Worm (Caenorhabditis elegans) whole organism, L2 larva: ENCODE measurements around the gene daz-1.

Experiments
- R02D3.7 ChIP-seq: fragments of 150-350 bp; optimal IDR thresholded peaks from 2 replicates; lab custom pipeline; 2014; ENCODE audit warnings: missing biosample characterization, missing genetic modification characterization
- gmeb-1 ChIP-seq: fragments of 150-350 bp; optimal IDR thresholded peaks from 2 replicates; lab custom pipeline; 2014; ENCODE audit warnings: missing biosample characterization, missing genetic modification characterization
- lin-11 ChIP-seq: fragments of 150-350 bp; sonication (generic microtip); optimal IDR thresholded peaks from 2 replicates; lab custom pipeline; 2014; ENCODE audit warnings: missing biosample characterization, missing genetic modification characterization, inconsistent platforms, mixed read lengths
- lin-39 ChIP-seq: fragments of 150-350 bp; optimal IDR thresholded peaks from 2 replicates; lab custom pipeline; 2014; ENCODE audit warnings: missing biosample characterization, missing genetic modification reagents, missing genetic modification characterization
- lsy-2 ChIP-seq, 2 experiments: fragments of 150-350 bp in 1 of 2; sonication (generic microtip) in 1 of 2; optimal IDR thresholded peaks; 2 replicates each; lab custom pipeline; 2014 to 2017; ENCODE audit warnings: missing biosample characterization in 2 of 2, missing genetic modification characterization in 2 of 2
- mdl-1 ChIP-seq, 2 experiments: fragments of 150-350 bp in 1 of 2; sonication (generic microtip) in 1 of 2; optimal IDR thresholded peaks; 2 replicates each; lab custom pipeline; 2017; ENCODE audit warnings: missing biosample characterization in 2 of 2, missing genetic modification characterization in 2 of 2
- nhr-11 ChIP-seq: fragments of 150-350 bp; optimal IDR thresholded peaks from 2 replicates; lab custom pipeline; 2014; ENCODE audit warnings: missing biosample characterization, missing genetic modification characterization
- nhr-6 ChIP-seq: fragments of 150-350 bp; optimal IDR thresholded peaks from 2 replicates; lab custom pipeline; 2014; ENCODE audit warnings: missing biosample characterization, missing genetic modification characterization
- unc-62 ChIP-seq: fragments of 150-350 bp; optimal IDR thresholded peaks from 2 replicates; lab custom pipeline; 2014; ENCODE audit warnings: missing biosample characterization, missing genetic modification reagents, missing genetic modification characterization
- ztf-11 ChIP-seq: sonication (generic microtip); optimal IDR thresholded peaks from 2 replicates; lab custom pipeline; 2017; ENCODE audit warnings: missing biosample characterization, missing genetic modification characterization

ce11 chrII:5455650-5456355, at the start of gene daz-1:
- TF ChIP-seq lin-39 (tag; lab: Kevin White, UChicago) (no peak), lsy-2 (tag; optimal IDR thresholded peaks at IDR 0.05; lab: Kevin White, UChicago) (no peak), unc-62 (GFP tag; lab: Kevin White, UChicago) (no peak), lin-11 (tag; lab: Kevin White, UChicago) (no peak), nhr-11 (tag; lab: Kevin White, UChicago) (no peak), ztf-11 (no peak), R02D3.7 (tag; lab: Kevin White, UChicago) (no peak), mdl-1 (tag; optimal IDR thresholded peaks at IDR 0.05; lab: Kevin White, UChicago) (no peak), nhr-6 (tag; lab: Kevin White, UChicago) (no peak), gmeb-1 (tag; lab: Kevin White, UChicago) (no peak)
